Fruit fly (Drosophila melanogaster) whole organism, pupa: ENCODE data around the gene rno.

Experiments used
- CG10348 ChIP-seq: fragments of 200-800 bp; sonication (Bioruptor generic); IDR thresholded peaks from 2 replicates; pipeline ENCODE4 v1.3.6; 2022; ENCODE audit warnings: missing biosample characterization, missing genetic modification characterization
- CG12605 ChIP-seq: fragments of 200-800 bp; sonication (Bioruptor generic); IDR thresholded peaks from 2 replicates; pipeline ENCODE4 v1.3.6; 2022; ENCODE audit warnings: missing biosample characterization, missing genetic modification characterization
- CG13204 ChIP-seq: fragments of 200-800 bp; sonication (Bioruptor generic); optimal IDR thresholded peaks from 2 replicates; lab custom pipeline; 2018; ENCODE audit warnings: missing biosample characterization, mild to moderate bottlenecking, missing genetic modification characterization, moderate library complexity
- CG14655 ChIP-seq: fragments of 200-800 bp; sonication (Bioruptor generic); optimal IDR thresholded peaks from 3 replicates; lab custom pipeline; 2017; ENCODE audit warnings: mild to moderate bottlenecking, missing biosample characterization, missing genetic modification reagents, missing genetic modification characterization
- CG15710 ChIP-seq: fragments of 200-800 bp; sonication (Bioruptor generic); optimal IDR thresholded peaks from 2 replicates; lab custom pipeline; 2018; ENCODE audit warnings: missing biosample characterization, mild to moderate bottlenecking, missing genetic modification characterization, moderate library complexity
- CG17806 ChIP-seq: fragments of 200-800 bp; sonication (Bioruptor generic); optimal IDR thresholded peaks from 2 replicates; lab custom pipeline; 2018; ENCODE audit warnings: missing biosample characterization, mild to moderate bottlenecking, missing genetic modification characterization, moderate library complexity
- CG32121 ChIP-seq: fragments of 200-800 bp; sonication (Bioruptor generic); IDR thresholded peaks from 2 replicates; pipeline ENCODE4 v1.3.6; 2022; ENCODE audit warnings: missing biosample characterization, missing genetic modification characterization
- CG34367 ChIP-seq: fragments of 200-800 bp; sonication (Bioruptor generic); optimal IDR thresholded peaks from 2 replicates; lab custom pipeline; 2018; ENCODE audit warnings: missing biosample characterization, mild to moderate bottlenecking, missing genetic modification characterization
- CG4496 ChIP-seq: fragments of 200-800 bp; sonication (Bioruptor generic); IDR thresholded peaks from 3 replicates; pipeline ENCODE4 v1.3.6; 2022; ENCODE audit warnings: missing biosample characterization, missing genetic modification characterization
- CG8159 ChIP-seq: fragments of 200-800 bp; sonication (Bioruptor generic); optimal IDR thresholded peaks from 3 replicates; lab custom pipeline; 2018; ENCODE audit warnings: missing biosample characterization, mild to moderate bottlenecking, missing genetic modification characterization, moderate library complexity
- CG8301 ChIP-seq: fragments of 200-800 bp; sonication (Bioruptor generic); optimal IDR thresholded peaks from 2 replicates; lab custom pipeline; 2018; ENCODE audit warnings: missing biosample characterization, mild to moderate bottlenecking, missing genetic modification characterization
- CG9948 ChIP-seq: fragments of 200-800 bp; sonication (Bioruptor generic); optimal IDR thresholded peaks from 2 replicates; lab custom pipeline; 2018; ENCODE audit warnings: missing biosample characterization, mild to moderate bottlenecking, missing genetic modification characterization, moderate library complexity
- D1 ChIP-seq: fragments of 200-800 bp; sonication (Bioruptor generic); optimal IDR thresholded peaks from 2 replicates; lab custom pipeline; 2018; ENCODE audit warnings: missing biosample characterization, mild to moderate bottlenecking, missing genetic modification characterization, moderate library complexity
- EcR ChIP-seq: fragments of 200-800 bp; sonication (Bioruptor generic); optimal IDR thresholded peaks from 3 replicates; lab custom pipeline; 2019; ENCODE audit warnings: missing biosample characterization, missing genetic modification characterization, mild to moderate bottlenecking, moderate library complexity, missing genetic modification reagents
- Ets98B ChIP-seq: fragments of 200-800 bp; sonication (Bioruptor generic); IDR thresholded peaks from 2 replicates; pipeline ENCODE4 v1.3.6; 2022; ENCODE audit warnings: missing biosample characterization, missing genetic modification characterization
- Pif1A ChIP-seq: fragments of 200-800 bp; sonication (Bioruptor generic); optimal IDR thresholded peaks from 3 replicates; lab custom pipeline; 2016; ENCODE audit warnings: missing biosample characterization, missing genetic modification characterization
- Pif1B ChIP-seq: fragments of 200-800 bp; sonication (Bioruptor generic); optimal IDR thresholded peaks from 3 replicates; lab custom pipeline; 2016; ENCODE audit warnings: missing biosample characterization, missing genetic modification characterization
- Snoo ChIP-seq: fragments of 200-800 bp; sonication (Bioruptor generic); optimal IDR thresholded peaks from 3 replicates; lab custom pipeline; 2017; ENCODE audit warnings: missing biosample characterization, mild to moderate bottlenecking, missing genetic modification characterization, inconsistent platforms
- fd96Ca ChIP-seq: fragments of 200-800 bp; sonication (Bioruptor generic); IDR thresholded peaks from 3 replicates; pipeline ENCODE4 v1.3.6; 2022; ENCODE audit warnings: missing biosample characterization, missing genetic modification characterization
- gl ChIP-seq: fragments of 200-800 bp; sonication (Bioruptor generic); optimal IDR thresholded peaks from 2 replicates; lab custom pipeline; 2018; ENCODE audit warnings: missing biosample characterization, mild to moderate bottlenecking, missing genetic modification characterization
- rn ChIP-seq: fragments of 200-800 bp; sonication (Bioruptor generic); IDR thresholded peaks from 2 replicates; pipeline ENCODE4 v1.3.6; 2022; ENCODE audit warnings: missing biosample characterization, missing genetic modification characterization

rno gene

DNA sequence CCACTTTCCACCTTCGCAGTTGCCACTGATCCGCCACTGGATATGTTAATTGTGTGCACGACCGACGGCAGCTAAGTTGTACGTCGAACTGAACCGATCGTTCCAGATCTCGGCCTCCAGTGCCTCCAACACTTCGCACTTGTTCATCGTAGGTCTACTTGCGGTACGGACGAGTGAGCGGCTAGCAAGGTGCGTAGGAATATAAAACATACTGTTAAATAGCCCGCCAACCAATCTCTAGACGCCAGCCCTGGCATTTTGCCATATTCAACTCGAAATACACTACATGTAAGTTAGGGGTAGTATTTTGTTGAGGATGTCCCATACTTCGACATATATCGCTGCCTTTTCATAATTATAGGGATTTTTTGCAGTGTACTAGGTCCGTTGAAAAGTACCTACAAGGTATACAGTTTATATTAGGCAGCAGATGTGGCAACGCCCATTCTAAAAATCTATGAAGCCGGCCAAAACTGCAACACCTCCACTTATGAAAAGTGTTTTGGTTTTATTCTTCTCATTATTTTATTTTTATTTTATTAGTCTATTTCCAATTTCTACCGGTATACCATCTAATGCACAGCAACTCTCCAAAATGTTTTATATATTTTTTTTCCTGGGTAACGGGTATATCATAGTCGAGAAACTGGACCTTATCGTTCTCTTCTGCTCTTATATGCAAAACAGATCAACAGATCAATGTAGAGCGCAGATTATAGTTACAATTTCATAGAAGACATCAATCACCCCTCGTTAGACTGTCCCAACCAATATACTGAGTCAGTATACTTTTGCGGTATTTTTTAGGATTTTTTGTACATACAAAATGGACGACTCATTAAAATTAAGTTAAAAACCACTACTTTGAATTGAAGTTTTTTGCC, 23.7 kb upstream of the rno start, which contains the start of the genes pyx and CG33229:
pyx (minus strand) TSS at position 51 of the 884 bp plus-strand sequence.
CG33229 (plus strand) TSS at position 834 of the 884 bp plus-strand sequence.
- TF ChIP-seq CG34367 = peak; percentile 70
- TF ChIP-seq Pif1A (GFP tag; lab: Kevin White, UChicago) = peak; percentile 66
- peak; percentile 81 for TF ChIP-seq CG8159 (tag; lab: Kevin White, UChicago)
- TF ChIP-seq fd96Ca (GFP tag; lab: Robert Waterston, UW) = peak; percentile 85
- no peak for TF ChIP-seq Pif1B
- TF ChIP-seq CG8301 (tag; lab: Kevin White, UChicago) = peak; percentile 78
- TF ChIP-seq EcR (GFP tag; lab: Kevin White, UChicago) = no peak
- TF ChIP-seq D1 (tag; lab: Kevin White, UChicago) = no peak
- peak; percentile 73 for TF ChIP-seq Ets98B (GFP tag; lab: Robert Waterston, UW)
- peak; percentile 74 for TF ChIP-seq CG9948
- peak; percentile 67 for TF ChIP-seq Snoo (tag; lab: Kevin White, UChicago)
- TF ChIP-seq CG17806 = peak; percentile 68
- TF ChIP-seq CG4496 = peak; percentile 73; the same call in 2 of the 3 replicates
- peak; percentile 81 for TF ChIP-seq CG32121
- no peak for TF ChIP-seq CG13204 (GFP tag; lab: Kevin White, UChicago)
- peak; percentile 57; the same call in 1 of the 2 replicates for TF ChIP-seq CG12605 (GFP tag; lab: Robert Waterston, UW)
- TF ChIP-seq CG15710 (tag; lab: Kevin White, UChicago) = peak; percentile 76
- TF ChIP-seq CG10348 = no peak; the same call in none of the 2 replicates
- TF ChIP-seq CG14655 = peak; percentile 88
- no peak for TF ChIP-seq gl
- peak; percentile 36; the same call in 1 of the 2 replicates for TF ChIP-seq rn (GFP tag; lab: Robert Waterston, UW)

DNA sequence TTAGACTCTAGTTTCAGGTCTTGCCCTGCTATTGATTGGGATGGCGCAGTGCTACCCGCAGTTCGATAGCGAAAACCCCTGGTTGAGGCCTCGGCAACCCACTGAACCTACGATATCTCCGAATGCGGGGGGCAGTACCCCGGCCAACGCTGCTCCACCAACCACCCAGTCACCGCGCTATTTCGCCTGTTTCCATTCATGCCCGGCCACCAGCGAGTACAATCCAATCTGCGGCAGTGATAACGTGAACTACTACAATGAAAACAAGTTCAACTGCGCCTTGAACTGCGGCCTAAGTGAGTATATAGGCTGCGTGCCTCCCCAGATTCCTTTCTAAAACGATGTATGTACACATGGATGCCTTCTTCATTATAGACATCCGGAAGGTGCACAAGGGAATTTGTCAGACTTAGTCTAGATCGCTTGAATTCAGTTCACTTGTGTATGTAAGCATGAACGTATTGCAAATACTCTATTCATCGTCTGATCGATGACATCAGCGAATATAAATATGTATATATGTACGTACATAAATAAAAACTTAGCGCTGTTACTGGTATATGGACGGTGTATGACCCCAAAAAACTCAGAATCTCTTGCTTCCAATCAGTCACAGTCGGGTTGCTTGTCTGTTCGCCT, 18.0 kb upstream of the rno start, which contains the start of gene CG13877:
CG13877 (plus strand) TSS at position 589 of the 639 bp plus-strand sequence.
- TF ChIP-seq Pif1B (no peak), rn (GFP tag; lab: Robert Waterston, UW) (no peak), Snoo (tag; lab: Kevin White, UChicago) (no peak), CG9948 (no peak), CG15710 (tag; lab: Kevin White, UChicago) (no peak), EcR (GFP tag; lab: Kevin White, UChicago) (peak; percentile 50), CG34367 (no peak)

dm6 chr3L:216325-216724, 16.8 kb upstream of the rno start, which contains the start of gene Kaz1-ORFB:
Gene Kaz1-ORFB, plus strand, starts transcription at chr3L:216625.
- no peak for TF ChIP-seq fd96Ca (GFP tag; lab: Robert Waterston, UW)
- TF ChIP-seq CG13204 (GFP tag; lab: Kevin White, UChicago) = no peak
- no peak for TF ChIP-seq CG8301 (tag; lab: Kevin White, UChicago)
- no peak for TF ChIP-seq D1 (tag; lab: Kevin White, UChicago)

dm6 chr3L:212520-212919, 13.0 kb upstream of the rno start, which contains the start of the genes thoc7 and Dis3l2:
Gene thoc7, minus strand, starts transcription at chr3L:212687.
Gene Dis3l2, plus strand, starts transcription at chr3L:212709.
- TF ChIP-seq rn (GFP tag; lab: Robert Waterston, UW) = no peak
- no peak for TF ChIP-seq EcR (GFP tag; lab: Kevin White, UChicago)
- TF ChIP-seq Pif1B = no peak
- TF ChIP-seq CG10348 = no peak

DNA sequence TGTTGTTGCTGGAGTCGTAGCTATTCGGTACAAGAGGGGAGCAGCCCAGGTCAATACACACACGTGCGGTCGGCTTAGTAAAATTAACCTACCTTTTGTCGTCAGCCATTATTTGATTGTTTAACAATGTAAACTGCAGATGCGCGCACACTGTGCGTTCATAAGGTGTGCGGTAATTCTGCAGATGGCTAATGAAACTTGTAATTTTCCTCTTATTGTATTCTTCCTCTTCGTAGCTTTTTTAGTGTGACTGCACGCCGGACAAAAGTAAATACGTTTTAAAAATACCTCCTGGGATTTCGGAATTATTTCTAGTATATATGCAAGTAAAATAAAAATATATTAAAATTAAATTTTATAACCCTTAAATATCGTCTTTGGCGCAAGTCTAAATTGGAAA, 11.6 kb upstream of the rno start, which contains the start of gene Prp4k:
Prp4k (minus strand) TSS at position 258 of the 400 bp plus-strand sequence.
- TF ChIP-seq CG8301 (tag; lab: Kevin White, UChicago) (no peak), CG4496 (0 out of 3 replicates have a peak, but pooled peaks have one; percentile 36), EcR (GFP tag; lab: Kevin White, UChicago) (peak; percentile 48)

DNA sequence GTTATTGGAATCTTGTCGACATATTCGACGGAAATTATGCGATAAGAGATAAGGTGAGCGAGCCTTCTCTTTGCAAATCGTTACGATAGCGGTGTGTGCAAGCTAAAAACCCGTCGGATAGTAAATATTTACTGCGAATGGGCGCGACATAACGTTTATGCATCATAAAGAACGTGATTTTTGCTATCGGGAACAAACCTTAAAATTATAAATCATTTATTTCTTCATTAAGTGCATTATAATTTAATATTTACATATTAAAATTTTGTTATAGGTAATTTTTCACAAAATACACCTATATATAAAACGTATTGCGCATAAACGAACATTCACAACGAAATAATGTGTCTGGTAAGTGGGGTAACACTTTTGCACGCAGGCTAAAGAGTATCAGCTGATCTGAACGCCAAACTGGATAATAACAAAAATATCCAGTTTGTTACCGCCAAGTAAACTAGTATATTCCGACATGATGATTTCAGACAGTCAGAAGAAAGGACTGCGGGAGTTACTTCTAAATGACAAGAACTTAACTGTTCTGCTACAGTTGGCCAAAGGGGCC, 6.2 kb upstream of the rno start, which contains the start of the genes Gk1 and CG13876:
Gk1 (minus strand) TSS at position 122 of the 562 bp plus-strand sequence.
CG13876 (plus strand) TSS at position 412 of the 562 bp plus-strand sequence.
- TF ChIP-seq Ets98B (GFP tag; lab: Robert Waterston, UW) = peak; percentile 97
- TF ChIP-seq CG10348 = peak; percentile 64; the same call in 1 of the 2 replicates
- peak; percentile 96 for TF ChIP-seq CG17806
- TF ChIP-seq CG14655 = no peak
- peak; percentile 96 for TF ChIP-seq CG8301 (tag; lab: Kevin White, UChicago)
- TF ChIP-seq fd96Ca (GFP tag; lab: Robert Waterston, UW) = peak; percentile 90
- TF ChIP-seq Pif1A (GFP tag; lab: Kevin White, UChicago) = no peak
- TF ChIP-seq CG8159 (tag; lab: Kevin White, UChicago) = peak; percentile 98
- peak; percentile 98 for TF ChIP-seq CG15710 (tag; lab: Kevin White, UChicago)
- TF ChIP-seq CG4496 = peak; percentile 96
- peak; percentile 96 for TF ChIP-seq CG34367
- TF ChIP-seq EcR (GFP tag; lab: Kevin White, UChicago) = peak; percentile 59
- peak; percentile 88 for TF ChIP-seq rn (GFP tag; lab: Robert Waterston, UW)
- TF ChIP-seq D1 (tag; lab: Kevin White, UChicago) = no peak
- TF ChIP-seq Snoo (tag; lab: Kevin White, UChicago) = peak; percentile 94
- peak; percentile 97 for TF ChIP-seq CG12605 (GFP tag; lab: Robert Waterston, UW)
- TF ChIP-seq CG9948 = peak; percentile 94
- peak; percentile 92 for TF ChIP-seq gl
- TF ChIP-seq CG32121 = peak; percentile 97
- no peak for TF ChIP-seq Pif1B
- no peak for TF ChIP-seq CG13204 (GFP tag; lab: Kevin White, UChicago)
